Fruit fly (Drosophila melanogaster) whole organism, embryonic: ENCODE measurements around the gene CG43051.

Source experiments
- Adf1 ChIP-seq: fragments of 200-800 bp; sonication (Bioruptor generic); IDR thresholded peaks from 2 replicates; pipeline ENCODE4 v1.3.6; 2022; ENCODE audit warnings: missing biosample characterization, missing genetic modification characterization
- Bteb2 ChIP-seq: fragments of 200-800 bp; sonication (Bioruptor generic); optimal IDR thresholded peaks from 2 replicates; lab custom pipeline; 2016; ENCODE audit warnings: missing biosample characterization, missing genetic modification characterization
- CG1024 ChIP-seq: fragments of 200-800 bp; sonication (Bioruptor generic); IDR thresholded peaks from 2 replicates; pipeline ENCODE4 v1.3.6; 2022; ENCODE audit warnings: missing biosample characterization, missing genetic modification characterization
- CG12071 ChIP-seq: fragments of 200-800 bp; sonication (Bioruptor generic); optimal IDR thresholded peaks from 3 replicates; lab custom pipeline; 2018; ENCODE audit warnings: missing biosample characterization, mild to moderate bottlenecking, missing genetic modification characterization
- CG12104 ChIP-seq: fragments of 200-800 bp; sonication (Bioruptor generic); optimal IDR thresholded peaks from 3 replicates; lab custom pipeline; 2016; ENCODE audit warnings: missing biosample characterization, missing genetic modification characterization
- CG15011 ChIP-seq: fragments of 200-800 bp; sonication (Bioruptor generic); optimal IDR thresholded peaks from 3 replicates; lab custom pipeline; 2018; ENCODE audit warnings: missing biosample characterization, mild to moderate bottlenecking, missing genetic modification characterization
- CG1602 ChIP-seq: fragments of 200-800 bp; sonication (Bioruptor generic); optimal IDR thresholded peaks from 3 replicates; lab custom pipeline; 2016; ENCODE audit warnings: missing biosample characterization, missing genetic modification characterization
- CG16779 ChIP-seq: fragments of 200-800 bp; sonication (Bioruptor generic); IDR thresholded peaks from 2 replicates; pipeline ENCODE4 v1.3.6; 2022; ENCODE audit warnings: missing biosample characterization, missing genetic modification characterization
- CG16815 ChIP-seq: fragments of 200-800 bp; sonication (Bioruptor generic); optimal IDR thresholded peaks from 3 replicates; lab custom pipeline; 2017; ENCODE audit warnings: missing biosample characterization, mild to moderate bottlenecking, missing genetic modification characterization
- CG1792 ChIP-seq: fragments of 200-800 bp; sonication (Bioruptor generic); optimal IDR thresholded peaks from 2 replicates; lab custom pipeline; 2016; ENCODE audit warnings: missing biosample characterization, missing genetic modification characterization
- CG2202 ChIP-seq: fragments of 200-800 bp; sonication (Bioruptor generic); optimal IDR thresholded peaks from 2 replicates; lab custom pipeline; 2018; ENCODE audit warnings: missing biosample characterization, mild to moderate bottlenecking, missing genetic modification characterization
- CG2889 ChIP-seq: fragments of 200-800 bp; sonication (Bioruptor generic); IDR thresholded peaks from 3 replicates; pipeline ENCODE4 v1.3.6; 2022; ENCODE audit warnings: missing biosample characterization, missing genetic modification characterization
- CG31365 ChIP-seq: fragments of 200-800 bp; sonication (Bioruptor generic); optimal IDR thresholded peaks from 2 replicates; lab custom pipeline; 2018; ENCODE audit warnings: missing biosample characterization, mild to moderate bottlenecking, missing genetic modification characterization
- CG3281 ChIP-seq: fragments of 200-800 bp; sonication (Bioruptor generic); optimal IDR thresholded peaks from 3 replicates; lab custom pipeline; 2017; ENCODE audit warnings: missing biosample characterization, mild to moderate bottlenecking, missing genetic modification characterization
- CG6175 ChIP-seq: fragments of 200-800 bp; sonication (Bioruptor generic); IDR thresholded peaks from 3 replicates; pipeline ENCODE4 v1.3.6; 2022; ENCODE audit warnings: missing biosample characterization, missing genetic modification characterization
- CG7372 ChIP-seq: fragments of 200-800 bp; sonication (Bioruptor generic); IDR thresholded peaks from 2 replicates; pipeline ENCODE4 v1.3.6; 2022; ENCODE audit warnings: missing biosample characterization, missing genetic modification characterization
- CG7745 ChIP-seq: fragments of 200-800 bp; sonication (Bioruptor generic); optimal IDR thresholded peaks from 2 replicates; lab custom pipeline; 2018; ENCODE audit warnings: missing biosample characterization, mild to moderate bottlenecking, missing genetic modification characterization, moderate library complexity
- CG7987 ChIP-seq: fragments of 200-800 bp; sonication (Bioruptor generic); optimal IDR thresholded peaks from 2 replicates; lab custom pipeline; 2018; ENCODE audit warnings: missing biosample characterization, mild to moderate bottlenecking, missing genetic modification characterization, moderate library complexity
- CG8290 ChIP-seq, 3 experiments: fragments of 200-800 bp; sonication (Bioruptor generic); optimal IDR thresholded peaks; 2 replicates each; lab custom pipeline; 2016 to 2019; ENCODE audit warnings: missing biosample characterization in 3 of 3, missing genetic modification characterization in 3 of 3, mild to moderate bottlenecking in 2 of 3, moderate library complexity in 1 of 3
- CG8359 ChIP-seq: fragments of 200-800 bp; sonication (Bioruptor generic); optimal IDR thresholded peaks from 2 replicates; lab custom pipeline; 2017; ENCODE audit warnings: missing biosample characterization, mild to moderate bottlenecking, missing genetic modification characterization, borderline replicate concordance
- CG9609 ChIP-seq: fragments of 200-800 bp; sonication (Bioruptor generic); optimal IDR thresholded peaks from 3 replicates; lab custom pipeline; 2016; ENCODE audit warnings: missing biosample characterization, missing genetic modification characterization
- CG9932 ChIP-seq: fragments of 200-800 bp; sonication (Bioruptor generic); IDR thresholded peaks from 2 replicates; pipeline ENCODE4 v1.3.6; 2022; ENCODE audit warnings: missing biosample characterization, missing genetic modification characterization
- CTCF ChIP-seq: fragments of 200-800 bp; sonication (Bioruptor generic); optimal IDR thresholded peaks from 2 replicates; lab custom pipeline; 2017; ENCODE audit warnings: missing biosample characterization, mild to moderate bottlenecking, missing genetic modification characterization, moderate library complexity
- Dek ChIP-seq: fragments of 200-800 bp; sonication (Bioruptor generic); optimal IDR thresholded peaks from 3 replicates; lab custom pipeline; 2019; ENCODE audit warnings: missing biosample characterization, mild to moderate bottlenecking, missing genetic modification characterization, moderate library complexity
- Dfd ChIP-seq, 2 experiments: fragments of >200 bp; optimal IDR thresholded peaks; 2 replicates each; lab custom pipeline; 2017; ENCODE audit warnings: missing biosample characterization in 2 of 2, missing genetic modification characterization in 2 of 2
- Gsc ChIP-seq: fragments of 200-800 bp; sonication (Bioruptor generic); IDR thresholded peaks from 2 replicates; pipeline ENCODE4 v1.3.6; 2022; ENCODE audit warnings: missing biosample characterization, missing genetic modification characterization
- Hmx ChIP-seq: fragments of 200-800 bp; sonication (Bioruptor generic); optimal IDR thresholded peaks from 2 replicates; lab custom pipeline; 2016; ENCODE audit warnings: missing biosample characterization, missing genetic modification characterization
- Lim3 ChIP-seq: fragments of 200-800 bp; sonication (Bioruptor generic); IDR thresholded peaks from 2 replicates; pipeline ENCODE4 v1.3.6; 2022; ENCODE audit warnings: missing biosample characterization, missing genetic modification characterization
- MESR4 ChIP-seq: fragments of 200-800 bp; sonication (Bioruptor generic); optimal IDR thresholded peaks from 2 replicates; lab custom pipeline; 2018; ENCODE audit warnings: missing biosample characterization, mild to moderate bottlenecking, missing genetic modification characterization, moderate library complexity
- Myb ChIP-seq: fragments of 200-800 bp; sonication (Bioruptor generic); optimal IDR thresholded peaks from 2 replicates; lab custom pipeline; 2016; ENCODE audit warnings: missing biosample characterization, missing genetic modification characterization
- Nf-YA ChIP-seq: fragments of 200-800 bp; sonication (Bioruptor generic); IDR thresholded peaks from 2 replicates; pipeline ENCODE4 v1.3.6; 2022; ENCODE audit warnings: missing biosample characterization, missing genetic modification characterization
- TFAM ChIP-seq: fragments of 200-800 bp; sonication (Bioruptor generic); optimal IDR thresholded peaks from 2 replicates; lab custom pipeline; 2017; ENCODE audit warnings: missing biosample characterization, missing genetic modification characterization, inconsistent platforms
- al ChIP-seq: fragments of 200-800 bp; sonication (Bioruptor generic); IDR thresholded peaks from 2 replicates; pipeline ENCODE4 v1.3.6; 2022; ENCODE audit warnings: missing biosample characterization, missing genetic modification characterization
- cato ChIP-seq: fragments of 200-800 bp; sonication (Bioruptor generic); optimal IDR thresholded peaks from 2 replicates; lab custom pipeline; 2016; ENCODE audit warnings: missing biosample characterization, missing genetic modification characterization, borderline replicate concordance
- corto ChIP-seq: fragments of 200-800 bp; sonication (Bioruptor generic); optimal IDR thresholded peaks from 2 replicates; lab custom pipeline; 2016; ENCODE audit warnings: missing biosample characterization, mild to moderate bottlenecking, missing genetic modification characterization, moderate library complexity
- dan ChIP-seq: fragments of 200-800 bp; sonication (Bioruptor generic); IDR thresholded peaks from 2 replicates; pipeline ENCODE4 v1.3.6; 2022; ENCODE audit warnings: missing biosample characterization, missing genetic modification characterization
- dimm ChIP-seq: fragments of 200-800 bp; sonication (Bioruptor generic); IDR thresholded peaks from 2 replicates; pipeline ENCODE4 v1.3.6; 2022; ENCODE audit warnings: missing biosample characterization, missing genetic modification characterization
- ftz-f1 ChIP-seq: fragments of 200-800 bp; sonication (Bioruptor generic); optimal IDR thresholded peaks from 2 replicates; lab custom pipeline; 2016; ENCODE audit warnings: missing biosample characterization, missing genetic modification characterization
- gro ChIP-seq: fragments of 200-800 bp; sonication (Bioruptor generic); optimal IDR thresholded peaks from 2 replicates; lab custom pipeline; 2016; ENCODE audit warnings: missing biosample characterization, missing genetic modification characterization
- gsb ChIP-seq: fragments of 200-800 bp; sonication (Bioruptor generic); IDR thresholded peaks from 2 replicates; pipeline ENCODE4 v1.3.6; 2022; ENCODE audit warnings: missing biosample characterization, missing genetic modification characterization
- kay ChIP-seq: fragments of 200-800 bp; sonication (Bioruptor generic); optimal IDR thresholded peaks from 2 replicates; lab custom pipeline; 2016; ENCODE audit warnings: missing biosample characterization, missing genetic modification characterization
- mld ChIP-seq: fragments of 200-800 bp; sonication (Bioruptor generic); IDR thresholded peaks from 3 replicates; pipeline ENCODE4 v1.3.6; 2022; ENCODE audit warnings: missing biosample characterization, missing genetic modification characterization; ENCODE audit not compliant: partially characterized antibody
- nerfin-2 ChIP-seq: fragments of 200-800 bp; sonication (Bioruptor generic); IDR thresholded peaks from 2 replicates; pipeline ENCODE4 v1.3.6; 2022; ENCODE audit warnings: missing biosample characterization, missing genetic modification characterization; ENCODE audit not compliant: partially characterized antibody
- oc ChIP-seq: fragments of 200-800 bp; sonication (Bioruptor generic); optimal IDR thresholded peaks from 2 replicates; lab custom pipeline; 2018; ENCODE audit warnings: missing biosample characterization, mild to moderate bottlenecking, missing genetic modification characterization, moderate library complexity
- onecut ChIP-seq: fragments of 200-800 bp; sonication (Bioruptor generic); IDR thresholded peaks from 2 replicates; pipeline ENCODE4 v1.3.6; 2022; ENCODE audit warnings: missing biosample characterization, missing genetic modification characterization
- org-1 ChIP-seq: fragments of 200-800 bp; sonication (Bioruptor generic); optimal IDR thresholded peaks from 2 replicates; lab custom pipeline; 2017; ENCODE audit warnings: missing biosample characterization, missing genetic modification characterization
- pan ChIP-seq, 4 experiments: fragments of >200 bp in 3 of 4; fragments of 200-800 bp in 1 of 4; sonication (Bioruptor generic) in 1 of 4; optimal IDR thresholded peaks in 3 of 4; IDR thresholded peaks in 1 of 4; 2 replicates each; pipeline versions ENCODE4 v1.3.6 to Lab custom; 2017 to 2022; ENCODE audit warnings: missing biosample characterization in 2 of 4, missing genetic modification characterization in 2 of 4, mixed read lengths in 1 of 4
- slbo ChIP-seq: fragments of 200-800 bp; sonication (Bioruptor generic); IDR thresholded peaks from 2 replicates; pipeline ENCODE4 v1.3.6; 2022; ENCODE audit warnings: missing biosample characterization, missing genetic modification characterization
- trem ChIP-seq: fragments of 200-800 bp; optimal IDR thresholded peaks from 3 replicates; lab custom pipeline; 2019; ENCODE audit warnings: missing biosample characterization, mild to moderate bottlenecking, missing genetic modification characterization, moderate library complexity
- yki ChIP-seq: fragments of >200 bp; optimal IDR thresholded peaks from 3 replicates; lab custom pipeline; 2018
- zen2 ChIP-seq: fragments of 200-800 bp; sonication (Bioruptor generic); IDR thresholded peaks from 3 replicates; pipeline ENCODE4 v1.3.6; 2022; ENCODE audit warnings: missing biosample characterization, missing genetic modification characterization; ENCODE audit not compliant: partially characterized antibody

CG43051 gene

dm6 chr2L:12502839-12503439 is 4.8 kb upstream of the CG43051 start (continued):
- TF ChIP-seq gsb (peak; percentile 52), trem (tag; lab: Kevin White, UChicago) (no peak), CG7372 (GFP tag; lab: Robert Waterston, UW) (no peak), CG9609 (no peak), MESR4 (GFP tag; lab: Kevin White, UChicago) (no peak), CG15011 (no peak), TFAM (GFP tag; lab: Kevin White, UChicago) (no peak), CG16815 (GFP tag; lab: Kevin White, UChicago) (no peak), yki (lab: Kevin White, UChicago) (no peak), pan (optimal IDR thresholded peaks at IDR 0.05; lab: Kevin White, UChicago) (no peak), pan (GFP tag; optimal IDR thresholded peaks at IDR 0.05 in 1 of 2, IDR thresholded peaks at IDR 0.05 in 1 of 2) (peak in 1 of 2 experiments; percentile 47), zen2 (GFP tag; lab: Robert Waterston, UW) (no peak), CTCF (GFP tag; lab: Kevin White, UChicago) (no peak), dan (GFP tag; lab: Robert Waterston, UW) (no peak), org-1 (GFP tag; lab: Kevin White, UChicago) (no peak), gro (GFP tag; lab: Kevin White, UChicago) (no peak), CG8290 (GFP tag; optimal IDR thresholded peaks at IDR 0.05; lab: Kevin White, UChicago) (no peak), CG8290 (tag; optimal IDR thresholded peaks at IDR 0.05; lab: Kevin White, UChicago) (peak in 1 of 2 experiments; percentile 15), oc (no peak), mld (GFP tag; lab: Robert Waterston, UW) (no peak), CG3281 (GFP tag; lab: Kevin White, UChicago) (no peak), Adf1 (GFP tag; lab: Robert Waterston, UW) (no peak), al (no peak), CG7987 (no peak), Hmx (GFP tag; lab: Kevin White, UChicago) (no peak), ftz-f1 (GFP tag; lab: Kevin White, UChicago) (peak; percentile 38), Nf-YA (GFP tag; lab: Robert Waterston, UW) (no peak), slbo (GFP tag; lab: Robert Waterston, UW) (0 out of 2 replicates have a peak, but pooled peaks have one; percentile 7), dimm (GFP tag; lab: Robert Waterston, UW) (no peak), Myb (GFP tag; lab: Kevin White, UChicago) (no peak), CG2889 (GFP tag; lab: Robert Waterston, UW) (no peak), CG8359 (no peak), CG1024 (GFP tag; lab: Robert Waterston, UW) (no peak), CG2202 (tag; lab: Kevin White, UChicago) (no peak), onecut (GFP tag; lab: Robert Waterston, UW) (peak; percentile 37; the same call in 1 of the 2 replicates), CG7745 (tag; lab: Kevin White, UChicago) (no peak), Bteb2 (GFP tag; lab: Kevin White, UChicago) (no peak), CG1792 (GFP tag; lab: Kevin White, UChicago) (no peak), CG6175 (GFP tag; lab: Robert Waterston, UW) (no peak), cato (GFP tag; lab: Kevin White, UChicago) (no peak), Dek (tag; lab: Kevin White, UChicago) (no peak), nerfin-2 (no peak), kay (no peak), CG1602 (GFP tag; lab: Kevin White, UChicago) (no peak), CG31365 (tag; lab: Kevin White, UChicago) (no peak), CG16779 (GFP tag; lab: Robert Waterston, UW) (no peak), corto (GFP tag; lab: Kevin White, UChicago) (no peak), CG12104 (GFP tag; lab: Kevin White, UChicago) (no peak), Dfd (GFP tag; optimal IDR thresholded peaks at IDR 0.05; lab: Kevin White, UChicago) (no peak), CG9932 (GFP tag; lab: Robert Waterston, UW) (no peak), CG12071 (GFP tag; lab: Kevin White, UChicago) (peak; percentile 24), Gsc (GFP tag; lab: Robert Waterston, UW) (no peak), Lim3 (GFP tag; lab: Robert Waterston, UW) (no peak)
